Fruit fly (Drosophila melanogaster): Measurements from ENCODE around the gene CG8209.

The CG8209 gene

dm6 chr3L:7935933-7936494 lies 40.2 kb upstream of the CG8209 start, which contains the start of the genes syd and Srp9:
TSS of gene syd (minus strand) at chr3L:7936120.
TSS of gene Srp9 (plus strand) at chr3L:7936373.
- TF ChIP-seq sens (GFP tag) (no peak), Med (GFP tag) (peak; percentile 64), pzg (GFP tag; optimal IDR thresholded peaks at IDR 0.05) (peak; percentile 61), CG14050 (GFP tag; IDR thresholded peaks at IDR 0.05) (no peak), CG2712 (tag; optimal IDR thresholded peaks at IDR 0.05) (peak; percentile 99), Scr (GFP tag; IDR thresholded peaks at IDR 0.05; ENCODE audit: partially characterized antibody) (peak; percentile 24; the same call in 1 of the 2 replicates), sr (GFP tag; IDR thresholded peaks at IDR 0.05) (peak; percentile 38; the same call in 1 of the 3 replicates), unc-4 (GFP tag; IDR thresholded peaks at IDR 0.05; ENCODE audit: partially characterized antibody) (peak; percentile 23; the same call in 1 of the 2 replicates), CG17361 (GFP tag; IDR thresholded peaks at IDR 0.05) (0 out of 3 replicates have a peak, but pooled peaks have one; percentile 25), CG30020 (tag; optimal IDR thresholded peaks at IDR 0.05) (peak; percentile 60), CG12659 (GFP tag; optimal IDR thresholded peaks at IDR 0.05) (peak; percentile 68), ssp (GFP tag; IDR thresholded peaks at IDR 0.05) (peak; percentile 49), Nf-YC (tag; optimal IDR thresholded peaks at IDR 0.05) (peak; percentile 38), CG17802 (tag; optimal IDR thresholded peaks at IDR 0.05) (no peak), CG7745 (tag; optimal IDR thresholded peaks at IDR 0.05) (peak; percentile 11), YL-1 (GFP tag; optimal IDR thresholded peaks at IDR 0.05) (peak; percentile 69), Sin3A (optimal IDR thresholded peaks at IDR 0.05) (peak; percentile 53), E2f2 (GFP tag; IDR thresholded peaks at IDR 0.05) (peak; percentile 23; the same call in 1 of the 2 replicates), Bdp1 (GFP tag; optimal IDR thresholded peaks at IDR 0.05) (no peak), phol (tag; optimal IDR thresholded peaks at IDR 0.05) (peak; percentile 17), C15 (GFP tag; IDR thresholded peaks at IDR 0.05) (no peak), CG11560 (tag; IDR thresholded peaks at IDR 0.05) (peak; percentile 98), ranshi (GFP tag; IDR thresholded peaks at IDR 0.05) (no peak), CG9797 (GFP tag; optimal IDR thresholded peaks at IDR 0.05) (peak; percentile 81), CG3995 (GFP tag; optimal IDR thresholded peaks at IDR 0.05) (peak; percentile 44), chm (GFP tag; IDR thresholded peaks at IDR 0.05) (no peak), sd (tag; optimal IDR thresholded peaks at IDR 0.05) (peak; percentile 58), BtbVII (GFP tag; optimal IDR thresholded peaks at IDR 0.05) (no peak), CG12391 (tag; optimal IDR thresholded peaks at IDR 0.05) (peak; percentile 36), trem (tag; optimal IDR thresholded peaks at IDR 0.05) (peak; percentile 74), eve (GFP tag; optimal IDR thresholded peaks at IDR 0.05) (no peak), CG4617 (GFP tag; optimal IDR thresholded peaks at IDR 0.05; ENCODE audit: borderline replicate concordance) (peak; percentile 94), CG2116 (GFP tag; optimal IDR thresholded peaks at IDR 0.05) (peak; percentile 57), CG17568 (GFP tag; optimal IDR thresholded peaks at IDR 0.05) (peak; percentile 24), CG30403 (GFP tag; optimal IDR thresholded peaks at IDR 0.05) (peak; percentile 5), psq (GFP tag; optimal IDR thresholded peaks at IDR 0.05) (peak; percentile 17), sug (tag; optimal IDR thresholded peaks at IDR 0.05) (peak; percentile 20), CG6791 (GFP tag; IDR thresholded peaks at IDR 0.05; ENCODE audit: partially characterized antibody) (no peak), wor (GFP tag; IDR thresholded peaks at IDR 0.05) (no peak), fd64A (GFP tag; optimal IDR thresholded peaks at IDR 0.05) (no peak), nmo (GFP tag; optimal IDR thresholded peaks at IDR 0.05) (peak; percentile 55), CG14710 (tag; optimal IDR thresholded peaks at IDR 0.05) (peak; percentile 64), stwl (tag; optimal IDR thresholded peaks at IDR 0.05) (peak; percentile 60), CG13287 (GFP tag; IDR thresholded peaks at IDR 0.05; ENCODE audit: partially characterized antibody) (peak; percentile 54), CG7357 (GFP tag; IDR thresholded peaks at IDR 0.05) (peak; percentile 26; the same call in 1 of the 3 replicates), Hmr (GFP tag; optimal IDR thresholded peaks at IDR 0.05) (peak; percentile 31), MESR4 (GFP tag; optimal IDR thresholded peaks at IDR 0.05) (peak; percentile 90), cato (GFP tag; optimal IDR thresholded peaks at IDR 0.05; ENCODE audit: borderline replicate concordance) (no peak), CG17186 (GFP tag; optimal IDR thresholded peaks at IDR 0.05) (peak; percentile 19), row (GFP tag; IDR thresholded peaks at IDR 0.05) (peak; percentile 12; the same call in 1 of the 3 replicates)
